Worm (Caenorhabditis elegans) whole organism, L1 larva: ENCODE data around the gene Y37E11B.6.

Experiments used
- C04F5.9 ChIP-seq: sonication (generic microtip); optimal IDR thresholded peaks from 2 replicates; lab custom pipeline; 2016; ENCODE audit warnings: missing genetic modification characterization, missing compliant biosample characterization
- C34B4.2 ChIP-seq: sonication (generic microtip); optimal IDR thresholded peaks from 2 replicates; lab custom pipeline; 2017; ENCODE audit warnings: mild to moderate bottlenecking, missing genetic modification characterization, missing compliant biosample characterization
- F16B12.6 ChIP-seq: fragments of 150-350 bp; optimal IDR thresholded peaks from 2 replicates; lab custom pipeline; 2014; ENCODE audit warnings: missing biosample characterization, missing genetic modification characterization
- ama-1 ChIP-seq: fragments of 150-350 bp; optimal IDR thresholded peaks from 2 replicates; lab custom pipeline; 2014
- ceh-63 ChIP-seq: fragments of 200-800 bp; sonication (Bioruptor generic); optimal IDR thresholded peaks from 2 replicates; lab custom pipeline; 2018; ENCODE audit warnings: mild to moderate bottlenecking, missing genetic modification characterization, missing compliant biosample characterization
- ces-1 ChIP-seq: fragments of 150-350 bp; optimal IDR thresholded peaks from 2 replicates; lab custom pipeline; 2014; ENCODE audit warnings: missing biosample characterization, missing genetic modification reagents, missing genetic modification characterization
- dpl-1 ChIP-seq, 3 experiments: fragments of 150-350 bp in 2 of 3; sonication (generic microtip) in 1 of 3; optimal IDR thresholded peaks; 2 replicates each; lab custom pipeline; 2014 to 2017; ENCODE audit warnings: missing biosample characterization in 3 of 3, missing genetic modification characterization in 3 of 3, missing genetic modification reagents in 3 of 3
- dsc-1 ChIP-seq: sonication (generic microtip); optimal IDR thresholded peaks from 2 replicates; lab custom pipeline; 2016; ENCODE audit warnings: mild to moderate bottlenecking, missing genetic modification characterization, missing compliant biosample characterization
- efl-1 ChIP-seq, 4 experiments: fragments of 150-350 bp; optimal IDR thresholded peaks in 3 of 4; peaks in 1 of 4; 1 replicate in 1 of 4; 2 replicates in 3 of 4; lab custom pipeline; 2014; ENCODE audit warnings: missing biosample characterization in 2 of 4, missing genetic modification characterization in 2 of 4, missing genetic modification reagents in 2 of 4
- egl-13 ChIP-seq: sonication (generic microtip); optimal IDR thresholded peaks from 2 replicates; lab custom pipeline; 2016; ENCODE audit warnings: missing genotype, missing genetic modification reagents, missing genetic modification characterization, missing compliant biosample characterization
- elt-2 ChIP-seq: sonication (generic microtip); optimal IDR thresholded peaks from 2 replicates; lab custom pipeline; 2016; ENCODE audit warnings: missing genetic modification characterization, mild to moderate bottlenecking, inconsistent platforms, missing compliant biosample characterization, missing genetic modification reagents
- elt-3 ChIP-seq, 6 experiments: fragments of 150-350 bp in 1 of 6; sonication (generic microtip); optimal IDR thresholded peaks; 2 replicates each; lab custom pipeline; 2017 to 2018; ENCODE audit warnings: missing biosample characterization in 6 of 6, missing genetic modification characterization in 6 of 6, inconsistent platforms in 1 of 6
- fkh-10 ChIP-seq: sonication (generic microtip); optimal IDR thresholded peaks from 2 replicates; lab custom pipeline; 2017; ENCODE audit warnings: missing biosample characterization, missing genetic modification reagents, missing genetic modification characterization
- fkh-4 ChIP-seq: sonication (generic microtip); optimal IDR thresholded peaks from 2 replicates; lab custom pipeline; 2016; ENCODE audit warnings: missing compliant biosample characterization, missing genetic modification characterization, borderline replicate concordance
- fkh-8 ChIP-seq: sonication (generic microtip); optimal IDR thresholded peaks from 2 replicates; lab custom pipeline; 2016; ENCODE audit warnings: mild to moderate bottlenecking, missing genetic modification characterization, missing compliant biosample characterization
- jun-1 ChIP-seq: fragments of 150-350 bp; optimal IDR thresholded peaks from 2 replicates; lab custom pipeline; 2014; ENCODE audit warnings: missing biosample characterization, missing genetic modification reagents, missing genetic modification characterization
- lin-13 ChIP-seq: fragments of 150-350 bp; optimal IDR thresholded peaks from 2 replicates; lab custom pipeline; 2014; ENCODE audit warnings: missing biosample characterization, missing genetic modification reagents, missing genetic modification characterization
- lin-15B ChIP-seq: fragments of 150-350 bp; sonication (generic microtip); optimal IDR thresholded peaks from 3 replicates; lab custom pipeline; 2014; ENCODE audit warnings: missing biosample characterization, missing genetic modification characterization
- lin-39 ChIP-seq: fragments of 150-350 bp; optimal IDR thresholded peaks from 2 replicates; lab custom pipeline; 2014; ENCODE audit warnings: missing biosample characterization, missing genetic modification reagents, missing genetic modification characterization
- mab-9 ChIP-seq: fragments of 200-800 bp; sonication (Bioruptor generic); IDR thresholded peaks from 2 replicates; pipeline ENCODE4 v1.3.6; 2022; ENCODE audit warnings: missing genetic modification reagents, missing genetic modification characterization, missing compliant biosample characterization
- mdl-1 ChIP-seq, 2 experiments: fragments of 150-350 bp; optimal IDR thresholded peaks; 2 replicates each; lab custom pipeline; 2014 to 2017; ENCODE audit warnings: missing biosample characterization in 2 of 2, missing genetic modification characterization in 2 of 2, inconsistent platforms in 1 of 2
- mef-2 ChIP-seq: fragments of 150-350 bp; optimal IDR thresholded peaks from 2 replicates; lab custom pipeline; 2014; ENCODE audit warnings: missing biosample characterization, missing genetic modification characterization
- nhr-11 ChIP-seq: fragments of 150-350 bp; optimal IDR thresholded peaks from 2 replicates; lab custom pipeline; 2014; ENCODE audit warnings: missing biosample characterization, missing genetic modification characterization
- nhr-19 ChIP-seq: fragments of 200-800 bp; sonication (Bioruptor generic); conservative IDR thresholded peaks from 2 replicates; pipeline ENCODE4 v1.3.6; 2022; ENCODE audit warnings: missing genetic modification characterization, missing compliant biosample characterization
- nhr-20 ChIP-seq: sonication (generic microtip); optimal IDR thresholded peaks from 2 replicates; lab custom pipeline; 2016; ENCODE audit warnings: mild to moderate bottlenecking, missing genetic modification characterization, missing compliant biosample characterization
- nhr-237 ChIP-seq: fragments of 150-350 bp; optimal IDR thresholded peaks from 2 replicates; lab custom pipeline; 2014; ENCODE audit warnings: missing biosample characterization, missing genetic modification characterization
- nhr-28 ChIP-seq: fragments of 150-350 bp; optimal IDR thresholded peaks from 2 replicates; lab custom pipeline; 2014; ENCODE audit warnings: missing biosample characterization, missing genetic modification characterization
- nhr-47 ChIP-seq: sonication (generic microtip); optimal IDR thresholded peaks from 2 replicates; lab custom pipeline; 2016; ENCODE audit warnings: mild to moderate bottlenecking, missing genetic modification characterization, moderate library complexity, missing compliant biosample characterization
- nhr-76 ChIP-seq: sonication (generic microtip); optimal IDR thresholded peaks from 2 replicates; lab custom pipeline; 2017; ENCODE audit warnings: missing biosample characterization, missing genetic modification characterization
- nhr-90 ChIP-seq: sonication (generic microtip); optimal IDR thresholded peaks from 2 replicates; lab custom pipeline; 2016; ENCODE audit warnings: mild to moderate bottlenecking, missing genetic modification characterization, missing compliant biosample characterization; ENCODE audit not compliant: poor library complexity
- pqm-1 ChIP-seq: sonication (generic microtip); optimal IDR thresholded peaks from 3 replicates; lab custom pipeline; 2017; ENCODE audit warnings: missing biosample characterization, missing genetic modification characterization
- rnt-1 ChIP-seq: sonication (generic microtip); optimal IDR thresholded peaks from 2 replicates; lab custom pipeline; 2016; ENCODE audit warnings: mild to moderate bottlenecking, missing genetic modification characterization, moderate library complexity, missing compliant biosample characterization
- skn-1 ChIP-seq: fragments of 150-350 bp; optimal IDR thresholded peaks from 2 replicates; lab custom pipeline; 2014; ENCODE audit warnings: missing biosample characterization, missing genetic modification characterization
- sox-4 ChIP-seq: sonication (generic microtip); optimal IDR thresholded peaks from 2 replicates; lab custom pipeline; 2016; ENCODE audit warnings: missing genetic modification characterization, missing compliant biosample characterization
- sptf-1 ChIP-seq: fragments of 150-350 bp; optimal IDR thresholded peaks from 2 replicates; lab custom pipeline; 2014; ENCODE audit warnings: missing biosample characterization, missing genetic modification characterization
- sup-37 ChIP-seq: fragments of 200-800 bp; sonication (Bioruptor generic); optimal IDR thresholded peaks from 2 replicates; lab custom pipeline; 2018; ENCODE audit warnings: mild to moderate bottlenecking, missing genetic modification characterization, missing compliant biosample characterization
- swsn-7 ChIP-seq: sonication (generic microtip); optimal IDR thresholded peaks from 2 replicates; lab custom pipeline; 2016; ENCODE audit warnings: missing genetic modification characterization, missing compliant biosample characterization
- tbx-2 ChIP-seq: sonication (generic microtip); optimal IDR thresholded peaks from 2 replicates; lab custom pipeline; 2016; ENCODE audit warnings: missing genetic modification characterization, missing compliant biosample characterization
- unc-130 ChIP-seq: fragments of 150-350 bp; optimal IDR thresholded peaks from 2 replicates; lab custom pipeline; 2017; ENCODE audit warnings: missing biosample characterization, missing genetic modification characterization, inconsistent platforms
- unc-62 ChIP-seq: fragments of 150-350 bp; optimal IDR thresholded peaks from 2 replicates; lab custom pipeline; 2014; ENCODE audit warnings: missing biosample characterization, missing genetic modification reagents, missing genetic modification characterization
- unc-86 ChIP-seq: sonication (generic microtip); optimal IDR thresholded peaks from 2 replicates; lab custom pipeline; 2016; ENCODE audit warnings: missing genetic modification characterization, missing compliant biosample characterization
- unc-98 ChIP-seq: fragments of 200-800 bp; sonication (Bioruptor generic); IDR thresholded peaks from 2 replicates; pipeline ENCODE4 v1.3.6; 2022; ENCODE audit warnings: missing genetic modification characterization, missing compliant biosample characterization
- vab-15 ChIP-seq: sonication (generic microtip); optimal IDR thresholded peaks from 2 replicates; lab custom pipeline; 2017; ENCODE audit warnings: missing genotype, mild to moderate bottlenecking, missing genetic modification characterization, missing compliant biosample characterization
- xbp-1 ChIP-seq: sonication (generic microtip); optimal IDR thresholded peaks from 2 replicates; lab custom pipeline; 2016; ENCODE audit warnings: missing genetic modification characterization, missing compliant biosample characterization
- zag-1 ChIP-seq: fragments of 150-350 bp; optimal IDR thresholded peaks from 2 replicates; lab custom pipeline; 2014; ENCODE audit warnings: missing biosample characterization, missing genetic modification characterization
- zip-4 ChIP-seq: fragments of 200-800 bp; sonication (Bioruptor generic); optimal IDR thresholded peaks from 2 replicates; lab custom pipeline; 2018; ENCODE audit warnings: mild to moderate bottlenecking, missing genetic modification characterization, moderate library complexity, missing compliant biosample characterization

Gene Y37E11B.6

DNA sequence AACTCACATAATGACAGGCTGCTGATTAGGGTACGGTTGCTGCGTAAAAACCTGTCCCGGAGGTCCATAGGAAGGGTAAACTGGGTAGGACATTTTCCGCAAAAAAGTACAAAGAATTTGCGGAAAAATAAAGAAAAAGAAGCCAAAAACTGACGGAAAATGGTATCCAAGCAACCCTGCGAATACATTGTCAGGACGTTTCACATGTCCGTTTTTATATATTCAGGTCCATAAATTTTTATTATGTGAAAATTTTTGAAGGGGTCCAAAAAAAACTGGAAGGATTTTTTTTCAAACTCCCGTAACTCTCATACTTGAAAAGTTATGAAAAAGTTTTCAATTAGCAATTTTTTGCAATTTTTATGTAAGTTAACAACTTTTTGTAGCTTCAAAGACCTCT lies 43.1 kb upstream of the Y37E11B.6 start, which contains the start of gene CC8.3:
CC8.3 (minus strand) TSS at position 101 of the 400 bp plus-strand sequence.
- no peak for TF ChIP-seq unc-62 (GFP tag; lab: Kevin White, UChicago)
- no peak for TF ChIP-seq nhr-28
- TF ChIP-seq nhr-47 (tag; lab: Kevin White, UChicago) = no peak
- no peak for TF ChIP-seq ces-1 (GFP tag; lab: Kevin White, UChicago)
- TF ChIP-seq fkh-10 = no peak
- TF ChIP-seq sup-37 (GFP tag; lab: Kevin White, UChicago) = no peak
- no peak for TF ChIP-seq egl-13 (tag; lab: Kevin White, UChicago)

DNA sequence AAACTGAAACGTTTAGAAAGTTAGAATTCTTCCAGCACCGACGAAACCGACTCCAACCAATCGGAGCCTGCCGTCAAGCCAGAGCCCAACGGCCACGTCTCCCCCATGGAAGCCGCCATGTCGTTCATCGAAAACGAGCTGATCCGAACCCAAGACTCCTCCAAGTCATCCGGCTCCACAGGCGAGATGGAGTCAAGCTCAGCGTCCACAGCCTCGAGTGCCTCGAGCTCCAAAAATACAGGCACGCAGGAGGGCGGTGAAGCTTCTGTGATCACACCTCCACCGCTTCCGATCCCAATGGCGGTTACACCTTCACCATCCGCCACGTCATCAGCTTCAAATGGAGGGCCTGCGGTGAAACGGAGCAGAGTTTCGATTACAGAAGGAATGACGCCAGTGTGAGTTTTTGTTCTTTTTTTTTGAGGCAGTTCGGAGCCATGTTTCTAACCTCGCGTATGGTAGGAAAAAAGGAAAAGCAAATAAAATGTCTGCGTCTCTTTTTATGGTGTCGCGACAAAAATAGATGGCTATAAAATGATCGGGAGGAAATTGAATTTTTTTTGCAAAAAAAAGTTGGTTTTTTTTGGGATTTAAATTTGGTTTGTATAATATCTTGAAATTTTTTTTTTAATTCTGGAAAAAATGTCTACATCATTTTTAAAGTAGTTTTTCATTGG lies 39.3 kb upstream of the Y37E11B.6 start:
- TF ChIP-seq dpl-1 (GFP tag; optimal IDR thresholded peaks at IDR 0.05; lab: Kevin White, UChicago) (peak in 1 of 3 experiments; percentile 15), vab-15 (tag; lab: Kevin White, UChicago) (no peak), efl-1 (optimal IDR thresholded peaks at IDR 0.05; lab: Kevin White, UChicago) (no peak), efl-1 (GFP tag; optimal IDR thresholded peaks at IDR 0.05 in 1 of 2; lab: Kevin White, UChicago) (peak; percentile 13 to 92), mdl-1 (tag; optimal IDR thresholded peaks at IDR 0.05; lab: Kevin White, UChicago) (no peak)

DNA sequence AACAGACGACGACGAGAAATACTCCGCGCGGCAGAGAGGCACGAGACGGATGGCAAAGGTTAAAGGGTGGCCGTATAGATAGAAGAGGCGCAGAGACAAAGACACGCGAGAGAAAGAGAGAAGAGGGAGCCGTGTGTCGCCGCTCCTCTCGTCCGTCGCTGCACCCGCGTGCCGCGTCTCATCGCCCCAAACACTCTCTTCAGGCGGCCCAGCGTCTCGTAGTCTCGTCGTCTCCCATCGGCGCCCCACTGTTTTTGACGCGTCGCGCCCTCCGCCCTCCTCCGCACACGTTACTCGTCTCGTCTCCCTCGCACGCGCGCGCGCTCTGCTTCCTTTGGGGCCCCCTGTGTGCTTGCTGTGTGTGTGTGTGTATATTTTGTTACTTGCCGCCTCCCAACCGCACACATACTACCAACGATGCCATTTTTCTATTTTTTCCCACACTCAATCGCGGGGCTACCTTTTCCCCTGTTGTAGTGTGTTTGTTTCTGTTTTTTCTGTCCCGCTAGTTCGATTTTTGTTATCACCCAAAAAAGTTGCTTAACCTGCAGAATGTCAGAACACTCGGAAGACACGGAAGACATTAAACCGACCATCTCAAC lies 37.5 kb upstream of the Y37E11B.6 start, which contains the start of gene madf-9:
madf-9 (plus strand) TSS at position 552 of the 602 bp plus-strand sequence.
- TF ChIP-seq xbp-1 = peak; percentile 46
- no peak for TF ChIP-seq nhr-11 (tag; lab: Kevin White, UChicago)
- TF ChIP-seq zip-4 (GFP tag; lab: Kevin White, UChicago) = no peak
- TF ChIP-seq sup-37 (GFP tag; lab: Kevin White, UChicago) = peak; percentile 13
- TF ChIP-seq skn-1 (tag; lab: Kevin White, UChicago) = no peak
- TF ChIP-seq tbx-2 (tag; lab: Kevin White, UChicago) = peak; percentile 77
- TF ChIP-seq F16B12.6 = no peak
- peak; percentile 73 for TF ChIP-seq swsn-7 (tag; lab: Kevin White, UChicago)
- no peak for TF ChIP-seq lin-13 (GFP tag; lab: Kevin White, UChicago)
- TF ChIP-seq zag-1 (tag; lab: Kevin White, UChicago) = no peak
- TF ChIP-seq jun-1 (tag; lab: Kevin White, UChicago) = peak; percentile 74
- TF ChIP-seq sox-4 = peak; percentile 30
- no peak for TF ChIP-seq elt-3 (tag; optimal IDR thresholded peaks at IDR 0.05; lab: Kevin White, UChicago)
- no peak for TF ChIP-seq ama-1 (lab: Kevin White, UChicago)
- peak in 1 of 2 experiments; percentile 55 for TF ChIP-seq mdl-1 (tag; optimal IDR thresholded peaks at IDR 0.05; lab: Kevin White, UChicago)
- no peak for TF ChIP-seq C34B4.2 (tag; lab: Kevin White, UChicago)
- peak; percentile 66 for TF ChIP-seq nhr-19 (GFP tag; lab: Robert Waterston, UW)
- TF ChIP-seq C04F5.9 (tag; lab: Kevin White, UChicago) = no peak
- peak; percentile 79 for TF ChIP-seq nhr-47 (tag; lab: Kevin White, UChicago)
- no peak for TF ChIP-seq lin-15B (tag; lab: Kevin White, UChicago)
- no peak for TF ChIP-seq ces-1 (GFP tag; lab: Kevin White, UChicago)
- no peak for TF ChIP-seq unc-62 (GFP tag; lab: Kevin White, UChicago)
- peak; percentile 68 for TF ChIP-seq nhr-90 (tag; lab: Kevin White, UChicago)
- TF ChIP-seq dpl-1 (GFP tag; optimal IDR thresholded peaks at IDR 0.05; lab: Kevin White, UChicago) = peak in 2 of 3 experiments; percentile 1 to 9
- no peak for TF ChIP-seq unc-130 (tag; lab: Kevin White, UChicago)
- TF ChIP-seq vab-15 (tag; lab: Kevin White, UChicago) = no peak
- peak; percentile 56 for TF ChIP-seq rnt-1
- TF ChIP-seq mab-9 (GFP tag; lab: Robert Waterston, UW) = no peak
- peak; percentile 40 for TF ChIP-seq fkh-8 (tag; lab: Kevin White, UChicago)
- TF ChIP-seq unc-86 (tag; lab: Kevin White, UChicago) = peak; percentile 71
- no peak for TF ChIP-seq nhr-237
- no peak for TF ChIP-seq nhr-76 (tag; lab: Kevin White, UChicago)
- TF ChIP-seq elt-2 (tag; lab: Kevin White, UChicago) = peak; percentile 38
- peak; percentile 45 for TF ChIP-seq dsc-1 (tag; lab: Kevin White, UChicago)
- TF ChIP-seq pqm-1 (tag; lab: Kevin White, UChicago) = no peak
- no peak for TF ChIP-seq lin-39 (tag; lab: Kevin White, UChicago)
- TF ChIP-seq unc-98 (GFP tag; lab: Robert Waterston, UW) = no peak
- peak; percentile 74 for TF ChIP-seq nhr-20 (tag; lab: Kevin White, UChicago)
- TF ChIP-seq ceh-63 = no peak
- no peak for TF ChIP-seq mef-2 (tag; lab: Kevin White, UChicago)
- TF ChIP-seq sptf-1 (tag; lab: Kevin White, UChicago) = no peak
- TF ChIP-seq fkh-4 (tag; lab: Kevin White, UChicago) = no peak
